Worm (Caenorhabditis elegans) whole organism, early embryonic: ENCODE data around the gene F58B4.3.

Experiments
- B0310.2 ChIP-seq: sonication (generic microtip); optimal IDR thresholded peaks from 2 replicates; lab custom pipeline; 2016; ENCODE audit warnings: mild to moderate bottlenecking, missing genetic modification characterization, missing compliant biosample characterization
- flt-1 ChIP-seq: fragments of 200-800 bp; sonication (Bioruptor generic); IDR thresholded peaks from 2 replicates; pipeline ENCODE4 v1.3.6; 2022; ENCODE audit warnings: missing genetic modification characterization, missing compliant biosample characterization
- hmg-4 ChIP-seq: fragments of 200-800 bp; sonication (Bioruptor generic); optimal IDR thresholded peaks from 2 replicates; lab custom pipeline; 2018; ENCODE audit warnings: mild to moderate bottlenecking, missing genetic modification characterization, missing compliant biosample characterization
- tbx-11 ChIP-seq: fragments of 200-800 bp; sonication (Bioruptor generic); IDR thresholded peaks from 2 replicates; pipeline ENCODE4 v1.3.6; 2022; ENCODE audit warnings: missing genetic modification characterization, missing compliant biosample characterization

- TF ChIP-seq tbx-11 (no peak), hmg-4 (GFP tag; lab: Kevin White, UChicago) (no peak), flt-1 (GFP tag; lab: Robert Waterston, UW) (no peak), B0310.2 (tag; lab: Kevin White, UChicago) (no peak)
Measured at ce11 chrV:10967594-10968273, 38.1 kb downstream of the F58B4.3 start.
